Fruit fly (Drosophila melanogaster) whole organism, adult: ENCODE data around the gene Vha68-2.

Experiments
- CG11617 ChIP-seq: fragments of 200-800 bp; sonication (Bioruptor generic); optimal IDR thresholded peaks from 2 replicates; lab custom pipeline; 2017; ENCODE audit warnings: mild to moderate bottlenecking, missing biosample characterization, missing genetic modification reagents, missing genetic modification characterization
- CG12768 ChIP-seq: fragments of 200-800 bp; sonication (Bioruptor generic); optimal IDR thresholded peaks from 2 replicates; lab custom pipeline; 2017; ENCODE audit warnings: missing biosample characterization, missing genetic modification characterization, mild to moderate bottlenecking, moderate library complexity, missing genetic modification reagents
- CG14711 ChIP-seq: fragments of 200-800 bp; sonication (Bioruptor generic); optimal IDR thresholded peaks from 2 replicates; lab custom pipeline; 2018; ENCODE audit warnings: missing biosample characterization, mild to moderate bottlenecking, missing genetic modification characterization, moderate library complexity
- CG1620 ChIP-seq: fragments of 200-800 bp; sonication (Bioruptor generic); optimal IDR thresholded peaks from 2 replicates; lab custom pipeline; 2016; ENCODE audit warnings: missing biosample characterization, missing genetic modification characterization
- CG33017 ChIP-seq: fragments of 200-800 bp; sonication (Bioruptor generic); optimal IDR thresholded peaks from 2 replicates; lab custom pipeline; 2018; ENCODE audit warnings: missing biosample characterization, mild to moderate bottlenecking, missing genetic modification characterization, moderate library complexity
- CG5204 ChIP-seq: fragments of 200-800 bp; sonication (Bioruptor generic); optimal IDR thresholded peaks from 2 replicates; lab custom pipeline; 2016; ENCODE audit warnings: missing biosample characterization, missing genetic modification characterization
- CG7045 ChIP-seq: fragments of 200-800 bp; sonication (Bioruptor generic); optimal IDR thresholded peaks from 2 replicates; lab custom pipeline; 2017; ENCODE audit warnings: missing biosample characterization, mild to moderate bottlenecking, missing genetic modification characterization
- CG7101 ChIP-seq: fragments of 200-800 bp; sonication (Bioruptor generic); optimal IDR thresholded peaks from 2 replicates; lab custom pipeline; 2018; ENCODE audit warnings: missing biosample characterization, mild to moderate bottlenecking, missing genetic modification characterization, moderate library complexity
- Clk ChIP-seq: fragments of 200-800 bp; sonication (Bioruptor generic); optimal IDR thresholded peaks from 2 replicates; lab custom pipeline; 2017; ENCODE audit warnings: missing biosample characterization, missing genetic modification characterization
- Crg-1 ChIP-seq: fragments of 200-800 bp; sonication (Bioruptor generic); optimal IDR thresholded peaks from 2 replicates; lab custom pipeline; 2016; ENCODE audit warnings: missing biosample characterization, missing genetic modification characterization
- Hr96 ChIP-seq: fragments of 200-800 bp; sonication (Bioruptor generic); optimal IDR thresholded peaks from 2 replicates; lab custom pipeline; 2016; ENCODE audit warnings: missing biosample characterization, missing genetic modification characterization
- Mnt ChIP-seq: fragments of 200-800 bp; sonication (Bioruptor generic); optimal IDR thresholded peaks from 2 replicates; lab custom pipeline; 2016; ENCODE audit warnings: missing biosample characterization, mild to moderate bottlenecking, missing genetic modification characterization
- bab1 ChIP-seq: fragments of 200-800 bp; sonication (Bioruptor generic); optimal IDR thresholded peaks from 3 replicates; lab custom pipeline; 2019; ENCODE audit warnings: missing biosample characterization, mild to moderate bottlenecking, missing genetic modification characterization, moderate library complexity
- cic ChIP-seq: fragments of 200-800 bp; sonication (Bioruptor generic); optimal IDR thresholded peaks from 2 replicates; lab custom pipeline; 2017; ENCODE audit warnings: missing biosample characterization, mild to moderate bottlenecking, missing genetic modification characterization, moderate library complexity
- cnc ChIP-seq, 2 experiments: fragments of >200 bp; optimal IDR thresholded peaks; 2 replicates each; lab custom pipeline; 2017
- kay ChIP-seq: fragments of 200-800 bp; sonication (Bioruptor generic); peaks from one replicate; lab custom pipeline; 2016; ENCODE audit warnings: missing biosample characterization, missing genetic modification characterization, borderline replicate concordance
- ovo ChIP-seq: fragments of 200-800 bp; sonication (Bioruptor generic); optimal IDR thresholded peaks from 2 replicates; lab custom pipeline; 2016; ENCODE audit warnings: missing biosample characterization, missing genetic modification characterization
- pad ChIP-seq: fragments of 200-800 bp; sonication (Bioruptor generic); optimal IDR thresholded peaks from 3 replicates; lab custom pipeline; 2017; ENCODE audit warnings: missing biosample characterization, missing genetic modification characterization, mild to moderate bottlenecking, moderate library complexity, missing genetic modification reagents
- tj ChIP-seq: fragments of 200-800 bp; sonication (Bioruptor generic); optimal IDR thresholded peaks from 3 replicates; lab custom pipeline; 2017; ENCODE audit warnings: missing biosample characterization, mild to moderate bottlenecking, missing genetic modification characterization, moderate library complexity
- toe ChIP-seq: fragments of 200-800 bp; sonication (Bioruptor generic); optimal IDR thresholded peaks from 2 replicates; lab custom pipeline; 2016; ENCODE audit warnings: missing biosample characterization, missing genetic modification characterization

The Vha68-2 gene

dm6 chr2L:12974562-12975366 lies 642 bp downstream of the Vha68-2 start:
- no peak for TF ChIP-seq cnc (optimal IDR thresholded peaks at IDR 0.05; lab: Kevin White, UChicago)
- peak; percentile 93 for TF ChIP-seq kay (GFP tag; lab: Kevin White, UChicago)
- TF ChIP-seq tj (GFP tag; lab: Kevin White, UChicago), result peak; percentile 82

DNA sequence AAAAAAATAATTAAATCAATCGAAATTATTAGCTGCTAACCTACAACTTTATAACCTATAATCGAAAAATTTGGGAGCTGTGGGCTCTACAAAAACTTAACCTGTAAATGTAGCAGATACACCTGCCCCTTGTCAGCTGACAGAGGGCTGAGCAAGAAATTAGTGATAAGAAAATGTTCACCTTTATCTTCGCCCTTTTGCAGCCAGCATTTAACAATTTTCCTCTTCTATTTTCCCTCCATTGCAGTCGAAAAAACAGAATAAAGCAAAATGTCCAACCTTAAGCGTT lies 1.2 kb downstream of the Vha68-2 start:
- TF ChIP-seq CG7045 (GFP tag; lab: Kevin White, UChicago) (no peak), Crg-1 (no peak), cnc (optimal IDR thresholded peaks at IDR 0.05; lab: Kevin White, UChicago) (no peak), CG11617 (no peak), pad (GFP tag; lab: Kevin White, UChicago) (no peak), kay (GFP tag; lab: Kevin White, UChicago) (peak; percentile 82), CG14711 (tag; lab: Kevin White, UChicago) (no peak)

DNA sequence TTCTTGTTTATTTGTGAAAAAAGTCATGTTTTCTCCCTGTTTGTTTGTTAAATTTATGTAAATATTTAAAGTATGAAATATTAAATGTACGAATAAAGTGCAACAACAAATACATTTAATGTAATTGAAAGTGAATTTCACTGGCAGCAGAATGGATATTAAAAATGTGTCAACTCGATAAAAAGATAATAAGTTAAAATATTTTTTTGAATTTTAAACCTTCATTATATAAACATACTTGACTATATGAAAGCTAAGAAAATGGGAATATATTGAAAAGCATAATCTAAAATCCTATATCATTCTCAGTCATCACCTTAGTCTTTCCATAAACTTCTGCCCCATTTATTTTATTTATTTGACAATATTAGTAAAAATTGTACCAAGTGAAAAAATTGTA lies 4.4 kb downstream of the Vha68-2 start, which contains the start of gene Vha68-3:
Gene Vha68-3, plus strand, starts transcription at position 301 of the 400 bp plus-strand sequence.
- TF ChIP-seq tj (GFP tag; lab: Kevin White, UChicago) (no peak), bab1 (GFP tag; lab: Kevin White, UChicago) (no peak), CG5204 (no peak), cic (GFP tag; lab: Kevin White, UChicago) (no peak), pad (GFP tag; lab: Kevin White, UChicago) (no peak), CG14711 (tag; lab: Kevin White, UChicago) (no peak), CG33017 (no peak), CG7101 (tag; lab: Kevin White, UChicago) (no peak)

DNA sequence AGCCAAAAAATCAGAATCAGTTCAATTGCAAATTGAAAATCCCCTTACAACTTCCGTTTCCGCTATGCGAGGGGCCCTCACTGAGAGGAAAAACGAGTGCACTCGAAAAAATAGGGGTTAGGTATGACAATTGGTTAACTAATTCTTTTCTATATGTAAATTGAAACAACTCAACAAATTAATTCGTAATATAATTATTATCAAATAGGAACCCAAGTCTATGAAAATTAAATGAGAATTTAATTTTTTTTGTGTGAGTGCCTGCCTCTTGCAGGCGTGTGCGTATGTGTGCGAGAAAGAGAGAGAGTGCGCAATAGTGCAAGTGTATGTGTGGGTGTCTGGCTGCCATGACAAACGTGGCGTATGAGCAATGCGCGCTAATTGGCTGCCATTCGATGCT lies 8.0 kb downstream of the Vha68-2 start:
- TF ChIP-seq tj (GFP tag; lab: Kevin White, UChicago), result no peak
- TF ChIP-seq kay (GFP tag; lab: Kevin White, UChicago), result peak; percentile 19

- no peak for TF ChIP-seq bab1 (GFP tag; lab: Kevin White, UChicago)
- TF ChIP-seq CG11617, result no peak
- TF ChIP-seq toe (GFP tag; lab: Kevin White, UChicago), result no peak
- TF ChIP-seq CG14711 (tag; lab: Kevin White, UChicago), result no peak
- TF ChIP-seq CG33017, result no peak
- TF ChIP-seq Clk (GFP tag; lab: Kevin White, UChicago), result no peak
- no peak for TF ChIP-seq CG1620
- TF ChIP-seq ovo (GFP tag; lab: Kevin White, UChicago), result no peak
- no peak for TF ChIP-seq CG5204
- TF ChIP-seq CG7045 (GFP tag; lab: Kevin White, UChicago), result no peak
- TF ChIP-seq Hr96 (GFP tag; lab: Kevin White, UChicago), result no peak
- TF ChIP-seq kay (GFP tag; lab: Kevin White, UChicago), result no peak
- no peak for TF ChIP-seq cnc (optimal IDR thresholded peaks at IDR 0.05; lab: Kevin White, UChicago)
- no peak for TF ChIP-seq Mnt
- no peak for TF ChIP-seq cic (GFP tag; lab: Kevin White, UChicago)
Observed at dm6 chr2L:12985043-12985442, 10.9 kb downstream of the Vha68-2 start.

DNA sequence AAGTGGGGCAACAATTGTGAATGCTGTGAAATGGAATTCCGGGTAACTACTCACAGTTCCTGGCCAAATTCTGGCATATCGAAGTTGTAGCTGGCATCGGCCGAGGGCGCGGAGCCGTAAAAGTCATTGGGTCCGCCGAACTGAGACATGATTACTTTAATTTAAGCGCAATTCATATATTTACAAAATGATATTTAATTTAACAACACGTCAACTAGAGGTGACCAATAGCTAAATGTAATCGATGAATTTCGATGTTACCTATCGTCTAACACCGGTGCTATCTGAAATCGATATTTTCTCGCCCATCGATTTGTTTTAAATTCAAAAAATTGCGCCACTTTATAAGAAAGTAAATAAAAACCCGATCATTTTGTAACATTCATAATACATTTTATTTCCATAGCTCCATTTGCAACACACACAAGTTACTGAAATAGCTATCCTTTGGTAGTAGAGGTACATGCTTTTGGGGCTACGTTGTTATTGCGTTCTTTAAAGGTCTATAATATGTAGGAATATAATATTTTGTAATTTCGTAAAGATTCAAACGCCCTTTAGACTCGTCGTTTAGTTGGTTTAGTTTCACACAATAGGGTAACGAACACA lies 26.4 kb downstream of the Vha68-2 start, which contains the start of gene Yip1d1:
Gene Yip1d1, minus strand, starts transcription at position 243 of the 609 bp plus-strand sequence.
- TF ChIP-seq CG12768 (GFP tag; lab: Kevin White, UChicago), result no peak
- peak; percentile 94 for TF ChIP-seq kay (GFP tag; lab: Kevin White, UChicago)
- peak; percentile 49 for TF ChIP-seq bab1 (GFP tag; lab: Kevin White, UChicago)
- TF ChIP-seq cic (GFP tag; lab: Kevin White, UChicago), result peak; percentile 19

DNA sequence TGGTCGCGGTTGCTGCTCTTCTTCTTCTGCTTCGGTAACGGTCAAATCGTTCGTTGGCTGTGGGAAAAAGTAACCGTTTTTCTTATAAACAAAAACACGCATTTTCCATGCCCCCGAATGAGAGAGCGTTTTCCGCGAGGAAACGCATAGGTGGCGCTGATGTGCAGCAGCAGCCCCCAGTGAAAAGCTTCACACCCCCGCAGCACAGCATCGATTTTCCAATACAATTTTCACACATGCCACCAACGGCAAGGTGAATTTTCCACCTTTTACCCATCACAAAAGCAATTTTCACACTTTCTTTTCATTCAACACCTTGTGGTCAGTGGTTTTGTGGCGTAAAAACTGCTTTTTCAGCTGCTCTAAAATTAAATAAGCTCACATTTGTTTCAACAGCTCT lies 29.5 kb downstream of the Vha68-2 start:
- TF ChIP-seq Hr96 (GFP tag; lab: Kevin White, UChicago), result no peak
- TF ChIP-seq Mnt, result no peak
- no peak for TF ChIP-seq CG7101 (tag; lab: Kevin White, UChicago)
- no peak for TF ChIP-seq CG11617
- no peak for TF ChIP-seq CG12768 (GFP tag; lab: Kevin White, UChicago)
- no peak for TF ChIP-seq CG7045 (GFP tag; lab: Kevin White, UChicago)
- TF ChIP-seq CG33017, result no peak
- TF ChIP-seq CG5204, result no peak
- no peak for TF ChIP-seq Clk (GFP tag; lab: Kevin White, UChicago)
- no peak for TF ChIP-seq CG14711 (tag; lab: Kevin White, UChicago)
